Worm (Caenorhabditis elegans) whole organism, L2 larva: ENCODE data around the gene F42A10.7.

Source experiments
- ceh-16 ChIP-seq: fragments of 150-350 bp; optimal IDR thresholded peaks from 2 replicates; lab custom pipeline; 2014; ENCODE audit warnings: missing biosample characterization, missing genetic modification characterization
- ceh-82 ChIP-seq: fragments of 150-350 bp; optimal IDR thresholded peaks from 2 replicates; lab custom pipeline; 2014; ENCODE audit warnings: missing biosample characterization, missing genetic modification characterization
- sma-9 ChIP-seq, 2 experiments: fragments of 150-350 bp in 1 of 2; sonication (generic microtip) in 1 of 2; optimal IDR thresholded peaks; 2 replicates each; lab custom pipeline; 2014 to 2016; ENCODE audit warnings: missing genetic modification characterization in 2 of 2, mild to moderate bottlenecking in 1 of 2, missing biosample characterization in 1 of 2, missing compliant biosample characterization in 1 of 2, missing genetic modification reagents in 1 of 2, moderate library complexity in 1 of 2

- no peak for TF ChIP-seq sma-9 (GFP tag; optimal IDR thresholded peaks at IDR 0.05; lab: Kevin White, UChicago)
- TF ChIP-seq sma-9 (tag; optimal IDR thresholded peaks at IDR 0.05; lab: Kevin White, UChicago) = no peak
- no peak for TF ChIP-seq ceh-82 (tag; lab: Kevin White, UChicago)
- TF ChIP-seq ceh-16 = no peak
These were observed 12.3 kb upstream of the F42A10.7 start, which contains the start of gene C23G10.5 for ce11 chrIII:6190810-6191209.
